Fruit fly (Drosophila melanogaster): ENCODE results near the gene trc.

The trc gene

DNA sequence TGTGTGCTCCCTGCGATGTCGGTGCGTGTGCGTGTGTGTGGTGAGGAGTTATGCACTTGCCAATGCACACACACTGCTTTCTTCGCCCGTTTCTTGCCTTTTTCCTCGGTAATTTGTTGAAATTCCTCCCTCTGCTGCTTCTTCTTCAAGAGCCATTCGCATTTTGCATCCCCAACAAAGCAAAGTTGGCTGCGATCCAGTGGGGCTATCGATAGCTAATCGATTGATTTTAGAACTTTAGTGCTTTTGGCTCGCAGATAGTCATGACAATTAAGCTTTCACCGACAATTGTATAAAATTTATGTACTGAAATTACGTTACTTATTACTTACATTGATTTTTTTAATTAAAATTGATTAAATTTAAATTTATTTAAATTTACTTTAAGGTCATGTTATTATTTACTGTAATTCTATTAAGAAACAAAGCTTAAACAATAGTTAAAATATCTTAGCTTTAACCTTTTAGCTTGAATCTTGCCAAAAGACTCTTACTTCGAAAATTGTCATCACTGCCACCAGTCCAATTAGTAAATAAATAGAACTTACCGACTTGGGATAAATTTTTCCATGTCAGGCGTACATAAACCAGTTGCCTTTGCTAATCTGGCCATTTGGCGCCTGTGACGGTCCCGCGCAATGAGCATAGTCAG, at the start of gene trc, which contains the start of gene CG32221 (continued):
- TF ChIP-seq Xrp1 (GFP tag; IDR thresholded peaks at IDR 0.05) (peak; percentile 10; the same call in 1 of the 2 replicates), Sox102F (GFP tag; optimal IDR thresholded peaks at IDR 0.05) (no peak), zen (tag; optimal IDR thresholded peaks at IDR 0.05) (no peak), Aef1 (GFP tag; IDR thresholded peaks at IDR 0.05) (peak; percentile 49), croc (GFP tag; conservative IDR thresholded peaks at IDR 0.05) (no peak), chn (GFP tag; optimal IDR thresholded peaks at IDR 0.05) (no peak), CG34422 (GFP tag; IDR thresholded peaks at IDR 0.05) (peak; percentile 80), cas (GFP tag; IDR thresholded peaks at IDR 0.05) (no peak), run (tag; optimal IDR thresholded peaks at IDR 0.05) (no peak), her (GFP tag; optimal IDR thresholded peaks at IDR 0.05) (no peak), tin (GFP tag; optimal IDR thresholded peaks at IDR 0.05) (peak; percentile 34), Antp (GFP tag; optimal IDR thresholded peaks at IDR 0.05) (peak; percentile 48), fd64A (GFP tag; optimal IDR thresholded peaks at IDR 0.05) (no peak), CG4328 (GFP tag; optimal IDR thresholded peaks at IDR 0.05) (peak; percentile 65), ham (GFP tag; IDR thresholded peaks at IDR 0.05) (no peak), CG10321 (GFP tag; IDR thresholded peaks at IDR 0.05) (peak; percentile 21; the same call in 1 of the 2 replicates), dpn (GFP tag; optimal IDR thresholded peaks at IDR 0.05) (peak; percentile 19 to 43), CG7987 (GFP tag; optimal IDR thresholded peaks at IDR 0.05) (peak; percentile 83), CG6765 (GFP tag; optimal IDR thresholded peaks at IDR 0.05) (peak; percentile 51), CG1024 (GFP tag; IDR thresholded peaks at IDR 0.05) (no peak), caup (GFP tag; optimal IDR thresholded peaks at IDR 0.05; ENCODE audit: severe bottlenecking) (no peak), ssp (GFP tag; IDR thresholded peaks at IDR 0.05) (peak; percentile 19; the same call in 1 of the 2 replicates), CG31224 (GFP tag; IDR thresholded peaks at IDR 0.05) (peak; percentile 24; the same call in 1 of the 2 replicates)

DNA sequence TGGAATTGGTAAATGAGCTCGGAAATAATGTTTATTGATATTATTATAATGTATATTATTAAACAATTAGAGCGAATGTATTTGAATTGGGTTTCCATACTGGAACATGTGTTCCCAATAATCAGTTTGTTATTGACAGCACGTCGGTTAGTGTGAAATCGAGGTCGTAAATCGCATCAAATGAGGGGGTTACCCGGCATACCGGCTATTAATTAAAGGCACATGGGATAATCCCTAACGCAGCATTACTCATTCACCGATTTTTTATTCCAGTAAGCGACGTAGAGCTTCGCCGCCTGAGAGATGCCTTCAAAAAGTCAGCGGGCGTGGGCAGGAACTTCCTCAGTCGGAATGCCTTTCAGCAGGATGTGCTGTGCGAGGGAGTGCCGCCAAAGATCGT, 39.4 kb upstream of the trc start:
- TF ChIP-seq Hsf (GFP tag; optimal IDR thresholded peaks at IDR 0.05) (no peak), CG6765 (GFP tag; optimal IDR thresholded peaks at IDR 0.05) (no peak), Ets97D (GFP tag; optimal IDR thresholded peaks at IDR 0.05) (no peak), Dek (tag; optimal IDR thresholded peaks at IDR 0.05) (no peak), HLHmδ (GFP tag; optimal IDR thresholded peaks at IDR 0.05) (no peak), Ets65A (GFP tag) (peak; percentile 42)

DNA sequence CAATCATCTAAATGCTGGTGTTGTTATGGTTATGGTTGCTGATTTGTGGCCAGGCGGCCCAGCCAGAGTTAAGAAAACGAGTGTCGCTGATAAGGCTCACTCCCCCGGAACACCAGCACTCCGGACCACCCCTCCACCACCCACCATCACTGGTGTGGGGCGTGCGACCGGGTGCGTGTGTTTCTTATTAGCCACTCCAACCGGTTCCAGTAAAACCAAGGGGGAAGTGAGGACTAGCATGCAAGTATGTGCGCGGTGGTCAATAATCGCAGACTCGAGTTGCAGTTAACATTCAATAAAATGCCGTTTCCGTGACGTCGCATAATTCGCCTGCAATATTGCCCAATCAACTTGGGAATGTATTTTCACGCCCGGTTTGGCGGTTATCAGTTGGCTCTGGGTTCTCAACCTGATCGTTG, 38.4 kb upstream of the trc start:
- TF ChIP-seq Opbp (GFP tag; IDR thresholded peaks at IDR 0.05; ENCODE audit: partially characterized antibody): 0 out of 3 replicates have a peak, but pooled peaks have one; percentile 40
- no peak for TF ChIP-seq Tbp (GFP tag; optimal IDR thresholded peaks at IDR 0.05)
- 0 out of 2 replicates have a peak, but pooled peaks have one; percentile 23 for TF ChIP-seq tna (GFP tag; IDR thresholded peaks at IDR 0.05; ENCODE audit: partially characterized antibody)
- no peak for TF ChIP-seq Ets65A (GFP tag)
- no peak for TF ChIP-seq Sin3A (optimal IDR thresholded peaks at IDR 0.05)
- TF ChIP-seq mirr (GFP tag; optimal IDR thresholded peaks at IDR 0.05): peak; percentile 73
- 0 out of 2 replicates have a peak, but pooled peaks have one; percentile 22 for TF ChIP-seq seq (GFP tag; IDR thresholded peaks at IDR 0.05)
- peak; percentile 52 for TF ChIP-seq CG7987 (GFP tag; optimal IDR thresholded peaks at IDR 0.05)
- peak; percentile 41 for TF ChIP-seq HmgZ (tag; optimal IDR thresholded peaks at IDR 0.05)
- TF ChIP-seq Med (GFP tag): peak; percentile 72
- peak; percentile 34; the same call in 1 of the 3 replicates for TF ChIP-seq Optix (GFP tag; IDR thresholded peaks at IDR 0.05)
- TF ChIP-seq CG6683 (GFP tag; optimal IDR thresholded peaks at IDR 0.05): no peak
- peak; percentile 1 for TF ChIP-seq eyg (GFP tag; optimal IDR thresholded peaks at IDR 0.05)
- peak; percentile 31; the same call in 1 of the 2 replicates for TF ChIP-seq CG4360 (GFP tag; IDR thresholded peaks at IDR 0.05)
- TF ChIP-seq hb (GFP tag; IDR thresholded peaks at IDR 0.05; ENCODE audit: partially characterized antibody): 0 out of 3 replicates have a peak, but pooled peaks have one; percentile 37
- peak; percentile 47; the same call in 2 of the 3 replicates for TF ChIP-seq vnd (GFP tag; IDR thresholded peaks at IDR 0.05; ENCODE audit: partially characterized antibody)
- TF ChIP-seq CG11085 (GFP tag; IDR thresholded peaks at IDR 0.05): no peak
- 0 out of 2 replicates have a peak, but pooled peaks have one; percentile 34 for TF ChIP-seq Drgx (GFP tag; IDR thresholded peaks at IDR 0.05)
- peak; percentile 17 for TF ChIP-seq cwo (GFP tag; optimal IDR thresholded peaks at IDR 0.05)
- 0 out of 3 replicates have a peak, but pooled peaks have one; percentile 8 for TF ChIP-seq otp (GFP tag; IDR thresholded peaks at IDR 0.05)
- peak; percentile 94 for TF ChIP-seq crol (GFP tag; IDR thresholded peaks at IDR 0.05)
- TF ChIP-seq bsh (GFP tag; optimal IDR thresholded peaks at IDR 0.05): no peak
